Worm (Caenorhabditis elegans) whole organism, L1 larva: ENCODE measurements around the gene W05E10.5.

ENCODE experiments used
- ama-1 ChIP-seq: fragments of 150-350 bp; optimal IDR thresholded peaks from 2 replicates; lab custom pipeline; 2014
- ceh-8 ChIP-seq: fragments of 200-800 bp; sonication (Bioruptor generic); optimal IDR thresholded peaks from 2 replicates; lab custom pipeline; 2018; ENCODE audit warnings: mild to moderate bottlenecking, missing genetic modification characterization, moderate library complexity, missing compliant biosample characterization
- egl-27 ChIP-seq, 2 experiments: fragments of 150-350 bp in 1 of 2; sonication (generic microtip); optimal IDR thresholded peaks; 3 replicates each; lab custom pipeline; 2017 to 2018; ENCODE audit warnings: missing biosample characterization in 2 of 2, missing genetic modification characterization in 2 of 2, missing genetic modification reagents in 2 of 2
- fkh-10 ChIP-seq: sonication (generic microtip); optimal IDR thresholded peaks from 2 replicates; lab custom pipeline; 2017; ENCODE audit warnings: missing biosample characterization, missing genetic modification reagents, missing genetic modification characterization
- fkh-8 ChIP-seq: sonication (generic microtip); optimal IDR thresholded peaks from 2 replicates; lab custom pipeline; 2016; ENCODE audit warnings: mild to moderate bottlenecking, missing genetic modification characterization, missing compliant biosample characterization
- nhr-11 ChIP-seq: fragments of 150-350 bp; optimal IDR thresholded peaks from 2 replicates; lab custom pipeline; 2014; ENCODE audit warnings: missing biosample characterization, missing genetic modification characterization
- nhr-90 ChIP-seq: sonication (generic microtip); optimal IDR thresholded peaks from 2 replicates; lab custom pipeline; 2016; ENCODE audit warnings: mild to moderate bottlenecking, missing genetic modification characterization, missing compliant biosample characterization; ENCODE audit not compliant: poor library complexity
- pqm-1 ChIP-seq: sonication (generic microtip); optimal IDR thresholded peaks from 3 replicates; lab custom pipeline; 2017; ENCODE audit warnings: missing biosample characterization, missing genetic modification characterization
- snpc-4 ChIP-seq: fragments of 150-350 bp; optimal IDR thresholded peaks from 2 replicates; lab custom pipeline; 2014; ENCODE audit warnings: missing biosample characterization, missing genetic modification characterization
- ztf-11 ChIP-seq, 2 experiments: sonication (generic microtip); optimal IDR thresholded peaks; 2 replicates each; lab custom pipeline; 2016 to 2017; ENCODE audit warnings: missing genetic modification characterization in 2 of 2, missing biosample characterization in 1 of 2, missing compliant biosample characterization in 1 of 2
- ztf-4 ChIP-seq: fragments of 150-350 bp; optimal IDR thresholded peaks from 2 replicates; lab custom pipeline; 2014; ENCODE audit warnings: missing biosample characterization, missing genetic modification characterization

ce11 chrV:11644166-11644565 is 51.3 kb downstream of the W05E10.5 start, which contains the start of gene bir-1:
- TF ChIP-seq ztf-11 (tag; optimal IDR thresholded peaks at IDR 0.05; lab: Kevin White, UChicago) (peak in 1 of 2 experiments; percentile 60), nhr-11 (no peak), ceh-8 (GFP tag; lab: Kevin White, UChicago) (no peak), ztf-4 (tag; lab: Kevin White, UChicago) (no peak), pqm-1 (tag; lab: Kevin White, UChicago) (no peak), fkh-10 (GFP tag; lab: Kevin White, UChicago) (no peak), fkh-8 (tag; lab: Kevin White, UChicago) (peak; percentile 59), snpc-4 (tag; lab: Kevin White, UChicago) (peak; percentile 50), egl-27 (tag; optimal IDR thresholded peaks at IDR 0.05; lab: Kevin White, UChicago) (no peak), ama-1 (lab: Kevin White, UChicago) (no peak), nhr-90 (tag; lab: Kevin White, UChicago) (peak; percentile 49)
